Worm (Caenorhabditis elegans) whole organism, L3 larva: ENCODE results near the gene B0454.26.

Experiments
- R02D3.7 ChIP-seq: fragments of 150-350 bp; optimal IDR thresholded peaks from 2 replicates; lab custom pipeline; 2014; ENCODE audit warnings: missing biosample characterization, missing genetic modification characterization
- ceh-16 ChIP-seq: sonication (generic microtip); optimal IDR thresholded peaks from 2 replicates; lab custom pipeline; 2017; ENCODE audit warnings: missing biosample characterization, missing genetic modification characterization
- ceh-28 ChIP-seq: fragments of 150-350 bp; optimal IDR thresholded peaks from 2 replicates; lab custom pipeline; 2014; ENCODE audit warnings: missing biosample characterization, missing genetic modification reagents, missing genetic modification characterization
- ceh-9 ChIP-seq: sonication (generic microtip); optimal IDR thresholded peaks from 2 replicates; lab custom pipeline; 2018; ENCODE audit warnings: missing biosample characterization, missing genetic modification characterization
- daf-12 ChIP-seq: fragments of 150-350 bp; optimal IDR thresholded peaks from 2 replicates; lab custom pipeline; 2014; ENCODE audit warnings: missing biosample characterization, missing genetic modification reagents, missing genetic modification characterization
- egl-27 ChIP-seq: sonication (generic microtip); optimal IDR thresholded peaks from 4 replicates; lab custom pipeline; 2017; ENCODE audit warnings: missing biosample characterization, missing genetic modification reagents, missing genetic modification characterization
- egl-5 ChIP-seq: fragments of 150-350 bp; optimal IDR thresholded peaks from 2 replicates; lab custom pipeline; 2017; ENCODE audit warnings: missing biosample characterization, missing genetic modification reagents, missing genetic modification characterization, inconsistent platforms
- elt-1 ChIP-seq: fragments of 150-350 bp; optimal IDR thresholded peaks from 2 replicates; lab custom pipeline; 2014; ENCODE audit warnings: missing biosample characterization, missing genetic modification characterization
- elt-2 ChIP-seq: sonication (generic microtip); optimal IDR thresholded peaks from 2 replicates; lab custom pipeline; 2016; ENCODE audit warnings: missing genetic modification reagents, mild to moderate bottlenecking, missing genetic modification characterization, missing compliant biosample characterization
- fos-1 ChIP-seq: fragments of 150-350 bp; optimal IDR thresholded peaks from 2 replicates; lab custom pipeline; 2014; ENCODE audit warnings: missing biosample characterization, missing genetic modification characterization
- jun-1 ChIP-seq: fragments of 150-350 bp; optimal IDR thresholded peaks from 2 replicates; lab custom pipeline; 2014; ENCODE audit warnings: missing biosample characterization, missing genetic modification reagents, missing genetic modification characterization
- lin-15B ChIP-seq: fragments of 150-350 bp; optimal IDR thresholded peaks from 2 replicates; lab custom pipeline; 2014; ENCODE audit warnings: missing biosample characterization, missing genetic modification characterization
- lin-39 ChIP-seq: fragments of 150-350 bp; optimal IDR thresholded peaks from 2 replicates; lab custom pipeline; 2018; ENCODE audit warnings: missing biosample characterization, missing genetic modification reagents, missing genetic modification characterization
- mdl-1 ChIP-seq: fragments of 150-350 bp; optimal IDR thresholded peaks from 2 replicates; lab custom pipeline; 2014; ENCODE audit warnings: missing biosample characterization, missing genetic modification characterization
- mml-1 ChIP-seq: fragments of 150-350 bp; sonication (generic microtip); optimal IDR thresholded peaks from 3 replicates; lab custom pipeline; 2014; ENCODE audit warnings: missing biosample characterization, missing genetic modification characterization
- nfya-1 ChIP-seq: sonication (generic microtip); optimal IDR thresholded peaks from 2 replicates; lab custom pipeline; 2017; ENCODE audit warnings: missing genetic modification characterization, mild to moderate bottlenecking, missing compliant biosample characterization, antibody characterized with exemption, moderate library complexity; ENCODE audit not compliant: insufficient read depth
- nhr-11 ChIP-seq: fragments of 150-350 bp; optimal IDR thresholded peaks from 2 replicates; lab custom pipeline; 2014; ENCODE audit warnings: missing biosample characterization, missing genetic modification characterization
- nhr-12 ChIP-seq: fragments of 150-350 bp; optimal IDR thresholded peaks from 2 replicates; lab custom pipeline; 2014; ENCODE audit warnings: missing biosample characterization, missing genetic modification characterization
- nhr-237 ChIP-seq: fragments of 150-350 bp; optimal IDR thresholded peaks from 2 replicates; lab custom pipeline; 2014; ENCODE audit warnings: missing biosample characterization, missing genetic modification characterization
- nhr-25 ChIP-seq: sonication (generic microtip); optimal IDR thresholded peaks from 2 replicates; lab custom pipeline; 2017; ENCODE audit warnings: missing biosample characterization, missing genetic modification characterization
- nhr-28 ChIP-seq: fragments of 150-350 bp; optimal IDR thresholded peaks from 2 replicates; lab custom pipeline; 2014; ENCODE audit warnings: missing biosample characterization, missing genetic modification characterization
- nhr-43 ChIP-seq: sonication (generic microtip); optimal IDR thresholded peaks from 2 replicates; lab custom pipeline; 2016; ENCODE audit warnings: mild to moderate bottlenecking, missing genetic modification characterization, missing compliant biosample characterization; ENCODE audit not compliant: poor library complexity, severe bottlenecking
- nhr-67 ChIP-seq: fragments of 150-350 bp; optimal IDR thresholded peaks from 2 replicates; lab custom pipeline; 2014; ENCODE audit warnings: missing biosample characterization, missing genetic modification characterization
- nhr-76 ChIP-seq: fragments of 150-350 bp; sonication (generic microtip); optimal IDR thresholded peaks from 5 replicates; lab custom pipeline; 2014; ENCODE audit warnings: missing biosample characterization, missing genetic modification characterization
- nhr-77 ChIP-seq: fragments of 150-350 bp; optimal IDR thresholded peaks from 2 replicates; lab custom pipeline; 2014; ENCODE audit warnings: missing biosample characterization, missing genetic modification characterization
- pha-4 ChIP-seq: fragments of 150-350 bp; optimal IDR thresholded peaks from 2 replicates; lab custom pipeline; 2014; ENCODE audit warnings: missing biosample characterization, missing genetic modification reagents, missing genetic modification characterization
- pqm-1 ChIP-seq: fragments of 150-350 bp; optimal IDR thresholded peaks from 2 replicates; lab custom pipeline; 2017; ENCODE audit warnings: missing biosample characterization, missing genetic modification characterization, inconsistent platforms
- skn-1 ChIP-seq: fragments of 150-350 bp; optimal IDR thresholded peaks from 2 replicates; lab custom pipeline; 2014; ENCODE audit warnings: missing biosample characterization, missing genetic modification characterization
- snpc-4 ChIP-seq: fragments of 150-350 bp; optimal IDR thresholded peaks from 2 replicates; lab custom pipeline; 2014; ENCODE audit warnings: missing biosample characterization, missing genetic modification characterization
- tbx-2 ChIP-seq: sonication (generic microtip); optimal IDR thresholded peaks from 2 replicates; lab custom pipeline; 2016; ENCODE audit warnings: mild to moderate bottlenecking, missing genetic modification characterization, missing compliant biosample characterization
- unc-39 ChIP-seq: sonication (generic microtip); optimal IDR thresholded peaks from 4 replicates; lab custom pipeline; 2017; ENCODE audit warnings: missing biosample characterization, missing genetic modification characterization
- unc-62 ChIP-seq: fragments of 150-350 bp; sonication (generic microtip); optimal IDR thresholded peaks from 4 replicates; lab custom pipeline; 2014; ENCODE audit warnings: missing biosample characterization, missing genetic modification reagents, missing genetic modification characterization
- ztf-11 ChIP-seq: fragments of 150-350 bp; optimal IDR thresholded peaks from 2 replicates; lab custom pipeline; 2014; ENCODE audit warnings: missing biosample characterization, missing genetic modification characterization

B0454.26 gene

DNA sequence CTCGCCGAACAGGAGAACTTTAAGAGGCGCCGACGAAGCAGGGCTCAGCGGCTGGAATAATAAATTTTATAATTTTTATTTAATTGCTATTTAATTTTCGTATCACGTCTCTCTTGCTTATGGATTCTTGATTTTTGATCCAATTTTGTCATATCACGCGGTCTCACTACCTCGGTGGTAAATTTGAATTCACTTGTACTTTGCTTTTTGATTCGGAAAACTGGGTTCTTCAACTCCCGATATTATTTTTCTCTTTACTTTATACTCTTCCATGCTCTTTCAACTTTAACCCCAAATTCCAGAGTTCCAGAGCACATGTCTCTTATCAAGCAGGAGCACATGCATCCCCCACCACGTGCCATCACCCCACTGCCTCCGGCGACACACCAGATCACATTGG is 34.7 kb downstream of the B0454.26 start, which contains the start of gene lido-11:
lido-11 (plus strand) TSS at position 301 of the 400 bp plus-strand sequence.
- no peak for TF ChIP-seq mml-1 (tag; lab: Kevin White, UChicago)
- TF ChIP-seq ztf-11 (tag; lab: Kevin White, UChicago), result no peak
- no peak for TF ChIP-seq snpc-4 (tag; lab: Kevin White, UChicago)
- TF ChIP-seq nhr-12 (tag; lab: Kevin White, UChicago), result no peak
- no peak for TF ChIP-seq pha-4
- no peak for TF ChIP-seq ceh-9 (tag; lab: Kevin White, UChicago)
- TF ChIP-seq jun-1 (tag; lab: Kevin White, UChicago), result no peak
- no peak for TF ChIP-seq ceh-28 (tag; lab: Kevin White, UChicago)
- no peak for TF ChIP-seq nhr-77 (tag; lab: Kevin White, UChicago)
- no peak for TF ChIP-seq skn-1 (tag; lab: Kevin White, UChicago)
- no peak for TF ChIP-seq lin-39
- no peak for TF ChIP-seq nhr-11 (tag; lab: Kevin White, UChicago)
- no peak for TF ChIP-seq lin-15B (tag; lab: Kevin White, UChicago)
- TF ChIP-seq nhr-25 (tag; lab: Kevin White, UChicago), result no peak
- no peak for TF ChIP-seq nhr-28 (tag; lab: Kevin White, UChicago)
- TF ChIP-seq egl-5 (tag; lab: Kevin White, UChicago), result no peak
- no peak for TF ChIP-seq pqm-1 (tag; lab: Kevin White, UChicago)
- TF ChIP-seq nhr-67 (tag; lab: Kevin White, UChicago), result no peak
- TF ChIP-seq elt-1, result no peak
- no peak for TF ChIP-seq elt-2 (tag; lab: Kevin White, UChicago)

DNA sequence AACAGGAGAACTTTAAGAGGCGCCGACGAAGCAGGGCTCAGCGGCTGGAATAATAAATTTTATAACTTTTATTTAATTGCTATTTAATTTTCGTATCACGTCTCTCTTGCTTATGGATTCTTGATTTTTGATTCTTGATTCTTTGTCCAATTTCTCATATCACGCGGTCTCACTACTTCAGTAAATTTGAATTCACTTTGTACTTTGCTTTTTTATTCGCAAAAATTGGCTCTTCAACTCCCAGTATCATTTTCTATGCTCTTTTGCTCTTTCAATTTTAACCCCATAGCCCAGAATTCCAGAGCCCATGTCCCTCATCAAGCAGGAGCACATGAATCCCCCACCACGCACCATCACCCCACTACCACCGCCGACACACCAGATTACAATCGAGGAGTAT is 36.1 kb downstream of the B0454.26 start, which contains the start of gene lido-10:
lido-10 (plus strand) TSS at position 301 of the 400 bp plus-strand sequence.
- TF ChIP-seq pqm-1 (tag; lab: Kevin White, UChicago) (no peak), tbx-2 (tag; lab: Kevin White, UChicago) (no peak), nfya-1 (tag; lab: Kevin White, UChicago) (no peak), ceh-28 (tag; lab: Kevin White, UChicago) (no peak), nhr-237 (tag; lab: Kevin White, UChicago) (no peak), R02D3.7 (tag; lab: Kevin White, UChicago) (no peak), unc-39 (tag; lab: Kevin White, UChicago) (no peak), egl-27 (tag; lab: Kevin White, UChicago) (no peak), nhr-43 (tag; lab: Kevin White, UChicago) (no peak), ceh-16 (tag; lab: Kevin White, UChicago) (no peak), mdl-1 (no peak), ceh-9 (tag; lab: Kevin White, UChicago) (no peak), nhr-28 (tag; lab: Kevin White, UChicago) (no peak)

DNA sequence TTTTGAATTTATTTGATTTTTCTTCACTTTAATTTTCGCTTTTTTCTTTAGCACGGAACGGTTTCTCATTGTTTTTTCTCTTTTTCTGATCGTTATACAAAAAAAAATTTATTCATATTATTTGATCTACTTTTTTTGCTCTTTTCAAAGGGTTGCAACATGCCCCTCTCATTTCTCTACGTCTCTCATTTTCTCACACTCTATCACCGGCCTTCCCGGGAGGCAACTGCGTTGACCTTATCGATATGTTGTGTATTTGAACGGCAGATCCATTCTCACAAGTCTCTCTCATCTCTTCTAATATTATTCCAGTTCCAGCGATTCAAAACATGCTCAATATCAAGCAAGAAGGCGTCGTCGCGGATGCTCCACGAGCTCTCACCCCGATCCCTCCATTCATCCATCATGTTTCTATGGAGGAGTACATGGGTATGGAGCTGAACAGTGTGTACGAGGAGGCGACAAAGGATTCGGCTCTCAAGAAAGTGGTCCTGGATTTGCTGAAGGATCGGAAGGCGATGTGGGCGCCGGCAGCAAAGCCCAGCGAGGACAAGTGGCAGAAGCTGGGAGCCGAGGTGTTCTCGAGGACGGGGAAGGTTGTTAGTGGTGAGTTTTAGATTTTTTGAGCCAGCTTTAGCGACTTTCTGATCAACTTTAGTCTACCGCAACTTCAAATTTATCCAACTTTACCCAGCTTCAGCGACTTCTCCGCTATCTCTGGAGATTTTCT is 37.7 kb downstream of the B0454.26 start, which contains the start of gene lido-9:
lido-9 (plus strand) TSS at position 234 of the 730 bp plus-strand sequence.
- TF ChIP-seq daf-12 (tag; lab: Kevin White, UChicago) (no peak), unc-62 (GFP tag; lab: Kevin White, UChicago) (no peak)

DNA sequence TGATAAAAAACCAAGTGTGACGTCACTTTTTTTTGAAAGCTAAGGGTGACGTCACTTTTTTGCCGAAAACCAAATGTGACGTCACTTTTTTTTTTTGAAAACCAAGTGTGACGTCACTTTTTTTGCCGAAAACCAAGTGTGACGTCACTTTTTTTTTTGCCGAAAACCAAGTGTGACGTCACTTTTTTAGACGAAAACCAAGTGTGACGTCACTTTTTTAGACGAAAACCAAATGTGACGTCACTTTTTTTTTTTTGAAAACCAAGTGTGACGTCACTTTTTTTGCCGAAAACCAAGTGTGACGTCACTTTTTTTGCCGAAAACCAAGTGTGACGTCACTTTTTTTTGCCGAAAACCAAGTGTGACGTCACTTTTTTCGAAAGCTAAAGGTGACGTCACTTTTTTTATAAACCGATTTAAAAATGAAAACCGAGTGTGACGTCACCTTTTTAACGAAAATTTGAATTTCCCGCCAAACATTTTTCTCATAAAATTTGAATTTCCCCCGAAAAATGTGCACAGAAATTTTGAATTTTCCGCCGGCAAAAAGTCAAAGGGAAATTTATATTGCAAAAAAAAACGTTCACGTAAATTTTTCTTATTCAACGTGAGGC is 40.4 kb downstream of the B0454.26 start:
- TF ChIP-seq pha-4 (no peak), fos-1 (tag; lab: Kevin White, UChicago) (no peak), nhr-77 (tag; lab: Kevin White, UChicago) (no peak), nhr-76 (tag; lab: Kevin White, UChicago) (no peak), egl-5 (tag; lab: Kevin White, UChicago) (no peak)
